Fruit fly (Drosophila melanogaster) whole organism, adult: ENCODE results near the gene MP1.

Experiments
- CG12768 ChIP-seq: fragments of 200-800 bp; sonication (Bioruptor generic); optimal IDR thresholded peaks from 2 replicates; lab custom pipeline; 2017; ENCODE audit warnings: missing biosample characterization, missing genetic modification characterization, mild to moderate bottlenecking, moderate library complexity, missing genetic modification reagents
- CG1620 ChIP-seq: fragments of 200-800 bp; sonication (Bioruptor generic); optimal IDR thresholded peaks from 2 replicates; lab custom pipeline; 2016; ENCODE audit warnings: missing biosample characterization, missing genetic modification characterization
- CG5204 ChIP-seq: fragments of 200-800 bp; sonication (Bioruptor generic); optimal IDR thresholded peaks from 2 replicates; lab custom pipeline; 2016; ENCODE audit warnings: missing biosample characterization, missing genetic modification characterization
- CG7045 ChIP-seq: fragments of 200-800 bp; sonication (Bioruptor generic); optimal IDR thresholded peaks from 2 replicates; lab custom pipeline; 2017; ENCODE audit warnings: missing biosample characterization, mild to moderate bottlenecking, missing genetic modification characterization
- CG7101 ChIP-seq: fragments of 200-800 bp; sonication (Bioruptor generic); optimal IDR thresholded peaks from 2 replicates; lab custom pipeline; 2018; ENCODE audit warnings: missing biosample characterization, mild to moderate bottlenecking, missing genetic modification characterization, moderate library complexity
- Crg-1 ChIP-seq: fragments of 200-800 bp; sonication (Bioruptor generic); optimal IDR thresholded peaks from 2 replicates; lab custom pipeline; 2016; ENCODE audit warnings: missing biosample characterization, missing genetic modification characterization
- Mnt ChIP-seq: fragments of 200-800 bp; sonication (Bioruptor generic); optimal IDR thresholded peaks from 2 replicates; lab custom pipeline; 2016; ENCODE audit warnings: missing biosample characterization, mild to moderate bottlenecking, missing genetic modification characterization
- bab1 ChIP-seq: fragments of 200-800 bp; sonication (Bioruptor generic); optimal IDR thresholded peaks from 3 replicates; lab custom pipeline; 2019; ENCODE audit warnings: missing biosample characterization, mild to moderate bottlenecking, missing genetic modification characterization, moderate library complexity
- cic ChIP-seq: fragments of 200-800 bp; sonication (Bioruptor generic); optimal IDR thresholded peaks from 2 replicates; lab custom pipeline; 2017; ENCODE audit warnings: missing biosample characterization, mild to moderate bottlenecking, missing genetic modification characterization, moderate library complexity
- cnc ChIP-seq, 2 experiments: fragments of >200 bp; optimal IDR thresholded peaks; 2 replicates each; lab custom pipeline; 2017
- kay ChIP-seq: fragments of 200-800 bp; sonication (Bioruptor generic); peaks from one replicate; lab custom pipeline; 2016; ENCODE audit warnings: missing biosample characterization, missing genetic modification characterization, borderline replicate concordance
- ovo ChIP-seq: fragments of 200-800 bp; sonication (Bioruptor generic); optimal IDR thresholded peaks from 2 replicates; lab custom pipeline; 2016; ENCODE audit warnings: missing biosample characterization, missing genetic modification characterization
- pad ChIP-seq: fragments of 200-800 bp; sonication (Bioruptor generic); optimal IDR thresholded peaks from 3 replicates; lab custom pipeline; 2017; ENCODE audit warnings: missing biosample characterization, missing genetic modification characterization, mild to moderate bottlenecking, moderate library complexity, missing genetic modification reagents
- tj ChIP-seq: fragments of 200-800 bp; sonication (Bioruptor generic); optimal IDR thresholded peaks from 3 replicates; lab custom pipeline; 2017; ENCODE audit warnings: missing biosample characterization, mild to moderate bottlenecking, missing genetic modification characterization, moderate library complexity

DNA sequence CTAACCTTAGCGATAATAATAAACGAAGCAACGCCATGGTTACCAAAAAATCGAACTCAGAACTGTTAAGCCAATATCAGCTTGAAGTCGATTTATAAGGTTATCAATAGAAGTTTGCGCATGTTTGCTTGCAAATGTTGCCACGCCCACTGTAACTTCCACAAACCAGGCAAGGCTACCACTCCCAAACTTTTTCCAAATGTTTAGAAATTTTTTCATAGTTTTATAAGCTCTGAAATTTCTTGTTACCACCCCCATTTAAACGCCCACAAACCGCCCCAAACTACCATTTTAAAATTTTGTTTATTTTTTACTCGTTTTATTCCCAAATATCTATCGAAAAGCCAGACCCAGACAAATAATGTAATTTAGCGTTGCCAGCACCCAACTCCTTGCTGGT lies 29.9 kb upstream of the MP1 start, which contains the start of gene flip:
- TF ChIP-seq cnc (optimal IDR thresholded peaks at IDR 0.05; lab: Kevin White, UChicago) (no peak), CG12768 (GFP tag; lab: Kevin White, UChicago) (no peak), ovo (GFP tag; lab: Kevin White, UChicago) (no peak), tj (no peak), cic (GFP tag; lab: Kevin White, UChicago) (no peak), pad (GFP tag; lab: Kevin White, UChicago) (no peak), Crg-1 (no peak), Mnt (GFP tag; lab: Kevin White, UChicago) (no peak), CG7101 (no peak), kay (GFP tag; lab: Kevin White, UChicago) (no peak), CG1620 (no peak), CG7045 (GFP tag; lab: Kevin White, UChicago) (no peak), CG5204 (GFP tag; lab: Kevin White, UChicago) (no peak), bab1 (GFP tag; lab: Kevin White, UChicago) (no peak)
